ENCODE assay signal across 3 worm cellular contexts in genomic region chrV:8606099-8606696, ce11.
TF ChIP-seq lines count a peak whose summit lies in the region.

Gene vps-60, minus strand, starts transcription at chrV:8606128.

TF ChIP-seq in whole organism, L1 larva, 84 proteins besides CTCF, POLR2A, EP300 and RAD21 (continued from another document and continues in another):
- TF ChIP-seq ceh-63 (GFP tag; optimal IDR thresholded peaks at IDR 0.05; lab: Kevin White, UChicago) (no peak), lin-15B (tag; optimal IDR thresholded peaks at IDR 0.05; lab: Kevin White, UChicago) (peak; percentile 80), mdl-1 (tag; optimal IDR thresholded peaks at IDR 0.05; lab: Kevin White, UChicago) (peak in 1 of 2 experiments; percentile 77), fos-1 (tag; optimal IDR thresholded peaks at IDR 0.05; lab: Kevin White, UChicago) (peak; percentile 98), C04F5.9 (tag; optimal IDR thresholded peaks at IDR 0.05; lab: Kevin White, UChicago) (peak; percentile 29), fkh-10 (GFP tag; optimal IDR thresholded peaks at IDR 0.05; lab: Kevin White, UChicago) (peak; percentile 85), elt-3 (tag; optimal IDR thresholded peaks at IDR 0.05; lab: Kevin White, UChicago) (peak in 5 of 6 experiments; percentile 48 to 91 (median 72)), mab-9 (GFP tag; IDR thresholded peaks at IDR 0.05; lab: Robert Waterston, UW) (0 out of 2 replicates have a peak, but pooled peaks have one; percentile 46), lin-13 (GFP tag; optimal IDR thresholded peaks at IDR 0.05; lab: Kevin White, UChicago) (peak; percentile 89), snu-23 (GFP tag; optimal IDR thresholded peaks at IDR 0.05; lab: Kevin White, UChicago) (peak; percentile 96), nhr-237 (tag; optimal IDR thresholded peaks at IDR 0.05; lab: Kevin White, UChicago) (peak; percentile 84), ztf-11 (tag; optimal IDR thresholded peaks at IDR 0.05; lab: Kevin White, UChicago) (peak in 1 of 2 experiments; percentile 46), nhr-19 (GFP tag; conservative IDR thresholded peaks at IDR 0.05; lab: Robert Waterston, UW) (peak; percentile 93), ztf-4 (tag; optimal IDR thresholded peaks at IDR 0.05; lab: Kevin White, UChicago) (peak; percentile 77), ces-1 (GFP tag; optimal IDR thresholded peaks at IDR 0.05; lab: Kevin White, UChicago) (no peak), unc-62 (GFP tag; optimal IDR thresholded peaks at IDR 0.05; lab: Kevin White, UChicago) (no peak), ets-5 (GFP tag; IDR thresholded peaks at IDR 0.05; lab: Robert Waterston, UW) (no peak), hlh-17 (GFP tag; optimal IDR thresholded peaks at IDR 0.05; lab: Kevin White, UChicago; ENCODE audit: borderline replicate concordance) (no peak), nhr-47 (tag; optimal IDR thresholded peaks at IDR 0.05; lab: Kevin White, UChicago) (peak; percentile 94), dpl-1 (GFP tag; optimal IDR thresholded peaks at IDR 0.05; lab: Kevin White, UChicago) (peak; percentile 73 to 82 (median 81)), nhr-28 (tag; optimal IDR thresholded peaks at IDR 0.05; lab: Kevin White, UChicago) (no peak), fkh-4 (tag; optimal IDR thresholded peaks at IDR 0.05; lab: Kevin White, UChicago; ENCODE audit: borderline replicate concordance) (no peak), lin-35 (GFP tag; optimal IDR thresholded peaks at IDR 0.05; lab: Kevin White, UChicago) (peak; percentile 87 to 90), sup-37 (GFP tag; optimal IDR thresholded peaks at IDR 0.05; lab: Kevin White, UChicago) (no peak), irx-1 (tag; optimal IDR thresholded peaks at IDR 0.05; lab: Kevin White, UChicago) (peak; percentile 79), isw-1 (GFP tag; IDR thresholded peaks at IDR 0.05; lab: Robert Waterston, UW) (peak; percentile 94), elt-2 (tag; optimal IDR thresholded peaks at IDR 0.05; lab: Kevin White, UChicago) (peak; percentile 79), zip-4 (GFP tag; optimal IDR thresholded peaks at IDR 0.05; lab: Kevin White, UChicago) (peak; percentile 55), nhr-71 (tag; optimal IDR thresholded peaks at IDR 0.05; lab: Kevin White, UChicago) (peak; percentile 98), unc-130 (tag; optimal IDR thresholded peaks at IDR 0.05; lab: Kevin White, UChicago) (peak; percentile 89), nhr-11 (tag; optimal IDR thresholded peaks at IDR 0.05; lab: Kevin White, UChicago) (peak; percentile 37), lin-39 (tag; optimal IDR thresholded peaks at IDR 0.05; lab: Kevin White, UChicago) (peak; percentile 48), grh-1 (GFP tag; IDR thresholded peaks at IDR 0.05; lab: Robert Waterston, UW) (peak; percentile 75), nhr-20 (tag; optimal IDR thresholded peaks at IDR 0.05; lab: Kevin White, UChicago) (peak; percentile 96), alr-1 (tag; optimal IDR thresholded peaks at IDR 0.05; lab: Kevin White, UChicago; ENCODE audit: borderline replicate concordance) (no peak), C34B4.2 (tag; optimal IDR thresholded peaks at IDR 0.05; lab: Kevin White, UChicago) (no peak), unc-86 (tag; optimal IDR thresholded peaks at IDR 0.05; lab: Kevin White, UChicago) (peak; percentile 89), ceh-88 (GFP tag; IDR thresholded peaks at IDR 0.05; lab: Robert Waterston, UW) (peak; percentile 77; the same call in 1 of the 2 replicates), C16A3.4 (tag; optimal IDR thresholded peaks at IDR 0.05; lab: Kevin White, UChicago) (peak; percentile 90), tlp-1 (tag; optimal IDR thresholded peaks at IDR 0.05; lab: Kevin White, UChicago) (no peak), ceh-8 (GFP tag; optimal IDR thresholded peaks at IDR 0.05; lab: Kevin White, UChicago) (peak; percentile 78), ama-1 (optimal IDR thresholded peaks at IDR 0.05; lab: Kevin White, UChicago) (peak; percentile 10), snpc-4 (tag; optimal IDR thresholded peaks at IDR 0.05; lab: Kevin White, UChicago) (peak; percentile 74)

TF ChIP-seq in whole organism, L3 larva, 47 proteins besides CTCF, POLR2A, EP300 and RAD21 (continued from another document):
- TF ChIP-seq nhr-23 (tag; optimal IDR thresholded peaks at IDR 0.05; lab: Kevin White, UChicago) (peak; percentile 97), nhr-43 (tag; optimal IDR thresholded peaks at IDR 0.05; lab: Kevin White, UChicago; ENCODE audit: poor library complexity, severe bottlenecking) (peak; percentile 72), nhr-77 (tag; optimal IDR thresholded peaks at IDR 0.05; lab: Kevin White, UChicago) (peak; percentile 25), nfya-1 (tag; optimal IDR thresholded peaks at IDR 0.05; lab: Kevin White, UChicago; ENCODE audit: insufficient read depth) (peak; percentile 95), hmg-11 (tag; optimal IDR thresholded peaks at IDR 0.05; lab: Kevin White, UChicago) (peak; percentile 93), mdl-1 (tag; optimal IDR thresholded peaks at IDR 0.05; lab: Kevin White, UChicago) (peak; percentile 38), pqm-1 (tag; optimal IDR thresholded peaks at IDR 0.05; lab: Kevin White, UChicago) (peak; percentile 94), ceh-28 (tag; optimal IDR thresholded peaks at IDR 0.05; lab: Kevin White, UChicago) (peak; percentile 87), nhr-67 (tag; optimal IDR thresholded peaks at IDR 0.05; lab: Kevin White, UChicago) (no peak), snpc-4 (tag; optimal IDR thresholded peaks at IDR 0.05; lab: Kevin White, UChicago) (peak; percentile 81), sea-2 (GFP tag; optimal IDR thresholded peaks at IDR 0.05; lab: Kevin White, UChicago) (no peak), ztf-4 (tag; optimal IDR thresholded peaks at IDR 0.05; lab: Kevin White, UChicago) (no peak), daf-12 (tag; optimal IDR thresholded peaks at IDR 0.05; lab: Kevin White, UChicago) (no peak), jun-1 (tag; optimal IDR thresholded peaks at IDR 0.05; lab: Kevin White, UChicago) (peak; percentile 95), nhr-76 (tag; optimal IDR thresholded peaks at IDR 0.05; lab: Kevin White, UChicago) (no peak), tbx-2 (tag; optimal IDR thresholded peaks at IDR 0.05; lab: Kevin White, UChicago) (peak; percentile 61), elt-2 (tag; optimal IDR thresholded peaks at IDR 0.05; lab: Kevin White, UChicago) (peak; percentile 88), pha-4 (tag; optimal IDR thresholded peaks at IDR 0.05; lab: Kevin White, UChicago) (peak; percentile 98), nhr-237 (tag; optimal IDR thresholded peaks at IDR 0.05; lab: Kevin White, UChicago) (no peak), ztf-11 (tag; optimal IDR thresholded peaks at IDR 0.05; lab: Kevin White, UChicago) (no peak), nhr-12 (tag; optimal IDR thresholded peaks at IDR 0.05; lab: Kevin White, UChicago) (no peak), elt-1 (tag; optimal IDR thresholded peaks at IDR 0.05; lab: Kevin White, UChicago) (peak; percentile 43), lin-15B (tag; optimal IDR thresholded peaks at IDR 0.05; lab: Kevin White, UChicago) (peak; percentile 94), nhr-11 (tag; optimal IDR thresholded peaks at IDR 0.05; lab: Kevin White, UChicago) (peak; percentile 72), ceh-9 (tag; optimal IDR thresholded peaks at IDR 0.05; lab: Kevin White, UChicago) (no peak), skn-1 (tag; optimal IDR thresholded peaks at IDR 0.05; lab: Kevin White, UChicago) (peak; percentile 57), elt-3 (tag; optimal IDR thresholded peaks at IDR 0.05; lab: Kevin White, UChicago) (peak in 1 of 3 experiments; percentile 80)

TF ChIP-seq in whole organism, young adult, 124 proteins besides CTCF, POLR2A, EP300 and RAD21 (continued from another document and continues in another):
- TF ChIP-seq madf-10 (tag; optimal IDR thresholded peaks at IDR 0.05; lab: Kevin White, UChicago), result peak; percentile 98
- TF ChIP-seq tbx-9 (tag; optimal IDR thresholded peaks at IDR 0.05; lab: Kevin White, UChicago; ENCODE audit: borderline replicate concordance), result no peak
- TF ChIP-seq F22D6.2 (tag; optimal IDR thresholded peaks at IDR 0.05; lab: Kevin White, UChicago), result peak; percentile 21
- peak; percentile 41 for TF ChIP-seq die-1 (tag; optimal IDR thresholded peaks at IDR 0.05; lab: Kevin White, UChicago)
- TF ChIP-seq rec-8 (tag; optimal IDR thresholded peaks at IDR 0.05; lab: Kevin White, UChicago), result no peak
- no peak for TF ChIP-seq ccch-3 (GFP tag; optimal IDR thresholded peaks at IDR 0.05; lab: Kevin White, UChicago)
- TF ChIP-seq F57A8.1 (GFP tag; optimal IDR thresholded peaks at IDR 0.05; lab: Kevin White, UChicago), result no peak
- peak; percentile 21 for TF ChIP-seq ZK185.1 (tag; optimal IDR thresholded peaks at IDR 0.05; lab: Kevin White, UChicago; ENCODE audit: poor library complexity, severe bottlenecking)
- no peak for TF ChIP-seq ztf-25 (GFP tag; IDR thresholded peaks at IDR 0.05; lab: Robert Waterston, UW)
- peak; percentile 61 for TF ChIP-seq F49E8.2 (tag; optimal IDR thresholded peaks at IDR 0.05; lab: Kevin White, UChicago; ENCODE audit: insufficient read depth)
- TF ChIP-seq pha-4 (tag; optimal IDR thresholded peaks at IDR 0.05; lab: Kevin White, UChicago), result peak; percentile 82
- peak; percentile 63 for TF ChIP-seq ztf-22 (GFP tag; optimal IDR thresholded peaks at IDR 0.05; lab: Kevin White, UChicago)
- TF ChIP-seq attf-5 (GFP tag; optimal IDR thresholded peaks at IDR 0.05; lab: Kevin White, UChicago), result peak; percentile 97
- peak; percentile 81 for TF ChIP-seq athp-1 (tag; optimal IDR thresholded peaks at IDR 0.05; lab: Kevin White, UChicago)
- TF ChIP-seq dpl-1 (GFP tag; optimal IDR thresholded peaks at IDR 0.05; lab: Kevin White, UChicago), result peak; percentile 70
- TF ChIP-seq let-526 (GFP tag; IDR thresholded peaks at IDR 0.05; lab: Robert Waterston, UW), result no peak
- peak; percentile 86 for TF ChIP-seq ceh-27 (GFP tag; optimal IDR thresholded peaks at IDR 0.05; lab: Kevin White, UChicago)
- TF ChIP-seq lin-26 (GFP tag; IDR thresholded peaks at IDR 0.05; lab: Robert Waterston, UW), result peak; percentile 55
- no peak for TF ChIP-seq xnd-1 (tag; optimal IDR thresholded peaks at IDR 0.05; lab: Kevin White, UChicago)
- TF ChIP-seq nhr-90 (tag; optimal IDR thresholded peaks at IDR 0.05; lab: Kevin White, UChicago), result peak; percentile 48
- peak; percentile 20 for TF ChIP-seq repo-1 (tag; optimal IDR thresholded peaks at IDR 0.05; lab: Kevin White, UChicago)
- TF ChIP-seq nfya-1 (tag; optimal IDR thresholded peaks at IDR 0.05; lab: Kevin White, UChicago; ENCODE audit: borderline replicate concordance, insufficient read depth), result no peak
- TF ChIP-seq mcd-1 (GFP tag; IDR thresholded peaks at IDR 0.05; lab: Robert Waterston, UW), result peak; percentile 82
- TF ChIP-seq ceh-58 (GFP tag; IDR thresholded peaks at IDR 0.05; lab: Robert Waterston, UW), result no peak
- no peak for TF ChIP-seq mxl-1 (tag; optimal IDR thresholded peaks at IDR 0.05; lab: Kevin White, UChicago)
- peak; percentile 73 for TF ChIP-seq cebp-1 (GFP tag; IDR thresholded peaks at IDR 0.05; lab: Robert Waterston, UW)
- TF ChIP-seq cebp-1 (tag; optimal IDR thresholded peaks at IDR 0.05; lab: Kevin White, UChicago), result peak; percentile 92
- TF ChIP-seq snpc-3.4 (tag; optimal IDR thresholded peaks at IDR 0.05; lab: Kevin White, UChicago), result peak; percentile 84
- TF ChIP-seq snpc-1.1 (tag; optimal IDR thresholded peaks at IDR 0.05; lab: Kevin White, UChicago; ENCODE audit: insufficient read depth), result peak; percentile 45
- TF ChIP-seq ceh-91 (GFP tag; IDR thresholded peaks at IDR 0.05; lab: Robert Waterston, UW), result peak; percentile 75
- TF ChIP-seq egrh-3 (GFP tag; IDR thresholded peaks at IDR 0.05; lab: Robert Waterston, UW), result peak; percentile 59
- peak; percentile 21 to 81 for TF ChIP-seq let-607 (tag; optimal IDR thresholded peaks at IDR 0.05; lab: Kevin White, UChicago)
- no peak for TF ChIP-seq mes-4 (tag; optimal IDR thresholded peaks at IDR 0.05; lab: Kevin White, UChicago)
- peak; percentile 90 for TF ChIP-seq ztf-26 (tag; optimal IDR thresholded peaks at IDR 0.05; lab: Kevin White, UChicago)
- TF ChIP-seq nhr-179 (tag; optimal IDR thresholded peaks at IDR 0.05; lab: Kevin White, UChicago), result no peak
- TF ChIP-seq nhr-120 (GFP tag; IDR thresholded peaks at IDR 0.05; lab: Robert Waterston, UW), result no peak
- TF ChIP-seq snpc-1.3 (tag; optimal IDR thresholded peaks at IDR 0.05; lab: Kevin White, UChicago; ENCODE audit: insufficient read depth), result peak; percentile 50
- TF ChIP-seq T07F8.4 (tag; optimal IDR thresholded peaks at IDR 0.05; lab: Kevin White, UChicago), result no peak
- TF ChIP-seq snpc-4 (GFP tag; optimal IDR thresholded peaks at IDR 0.05; lab: Kevin White, UChicago), result peak; percentile 49
- peak; percentile 69 to 80 (median 76) for TF ChIP-seq snpc-4 (tag; optimal IDR thresholded peaks at IDR 0.05; lab: Kevin White, UChicago)
- no peak for TF ChIP-seq ztf-6 (GFP tag; IDR thresholded peaks at IDR 0.05; lab: Robert Waterston, UW)
- TF ChIP-seq ekl-4 (GFP tag; IDR thresholded peaks at IDR 0.05; lab: Robert Waterston, UW), result peak; percentile 88
- no peak for TF ChIP-seq B0035.1 (tag; optimal IDR thresholded peaks at IDR 0.05; lab: Kevin White, UChicago)
- TF ChIP-seq nfya-2 (GFP tag; IDR thresholded peaks at IDR 0.05; lab: Robert Waterston, UW), result no peak
- TF ChIP-seq hlh-26 (GFP tag; conservative IDR thresholded peaks at IDR 0.05; lab: Robert Waterston, UW), result no peak
- TF ChIP-seq hmg-20 (GFP tag; IDR thresholded peaks at IDR 0.05; lab: Robert Waterston, UW), result 0 out of 2 replicates have a peak, but pooled peaks have one; percentile 10
- no peak for TF ChIP-seq F39B2.1 (GFP tag; IDR thresholded peaks at IDR 0.05; lab: Robert Waterston, UW)
- peak; percentile 8 to 77 (median 10) for TF ChIP-seq lin-35 (GFP tag; optimal IDR thresholded peaks at IDR 0.05; lab: Kevin White, UChicago)
- peak; percentile 78 for TF ChIP-seq nfyb-1 (GFP tag; IDR thresholded peaks at IDR 0.05; lab: Robert Waterston, UW)
- TF ChIP-seq ama-1 (optimal IDR thresholded peaks at IDR 0.05; lab: Kevin White, UChicago), result no peak
- TF ChIP-seq ama-1 (GFP tag; optimal IDR thresholded peaks at IDR 0.05; lab: Kevin White, UChicago), result peak in 1 of 2 experiments; percentile 11
- no peak for TF ChIP-seq cebp-2 (GFP tag; IDR thresholded peaks at IDR 0.05; lab: Robert Waterston, UW)
- TF ChIP-seq tlf-1 (GFP tag; optimal IDR thresholded peaks at IDR 0.05; lab: Kevin White, UChicago), result peak; percentile 80
- TF ChIP-seq ztf-3 (GFP tag; optimal IDR thresholded peaks at IDR 0.05; lab: Kevin White, UChicago), result peak; percentile 2
- no peak for TF ChIP-seq Y53F4B.3 (GFP tag; IDR thresholded peaks at IDR 0.05; lab: Robert Waterston, UW)
- TF ChIP-seq lsl-1 (GFP tag; optimal IDR thresholded peaks at IDR 0.05; lab: Kevin White, UChicago), result peak; percentile 62
- no peak for TF ChIP-seq lag-1 (GFP tag; IDR thresholded peaks at IDR 0.05; lab: Robert Waterston, UW)
- TF ChIP-seq ets-4 (GFP tag; optimal IDR thresholded peaks at IDR 0.05; lab: Kevin White, UChicago), result no peak
- TF ChIP-seq T26A5.8 (tag; optimal IDR thresholded peaks at IDR 0.05; lab: Kevin White, UChicago), result no peak
- TF ChIP-seq egl-44 (GFP tag; IDR thresholded peaks at IDR 0.05; lab: Robert Waterston, UW), result peak; percentile 77
- peak; percentile 92 for TF ChIP-seq K11D2.4 (GFP tag; IDR thresholded peaks at IDR 0.05; lab: Robert Waterston, UW)
- no peak for TF ChIP-seq sdz-38 (tag; optimal IDR thresholded peaks at IDR 0.05; lab: Kevin White, UChicago)
- TF ChIP-seq sptf-2 (GFP tag; optimal IDR thresholded peaks at IDR 0.05; lab: Kevin White, UChicago), result no peak
- no peak for TF ChIP-seq F10E7.11 (tag; optimal IDR thresholded peaks at IDR 0.05; lab: Kevin White, UChicago)
- TF ChIP-seq chd-7 (tag; optimal IDR thresholded peaks at IDR 0.05; lab: Kevin White, UChicago), result peak; percentile 68
- TF ChIP-seq hsf-1 (GFP tag; IDR thresholded peaks at IDR 0.05; lab: Robert Waterston, UW), result no peak
- TF ChIP-seq attf-6 (GFP tag; IDR thresholded peaks at IDR 0.05; lab: Robert Waterston, UW), result no peak
- TF ChIP-seq Y95B8A.8 (GFP tag; IDR thresholded peaks at IDR 0.05; lab: Robert Waterston, UW), result peak; percentile 83
- no peak for TF ChIP-seq F57C9.4 (tag; optimal IDR thresholded peaks at IDR 0.05; lab: Kevin White, UChicago)
- TF ChIP-seq lir-1 (GFP tag; conservative IDR thresholded peaks at IDR 0.05; lab: Robert Waterston, UW), result peak; percentile 39; the same call in 1 of the 2 replicates
- TF ChIP-seq Y67H2A.10 (GFP tag; conservative IDR thresholded peaks at IDR 0.05; lab: Robert Waterston, UW), result no peak
